Worm (Caenorhabditis elegans) whole organism, late embryonic: ENCODE measurements around the gene aipl-1.

Experiments used
- C08G9.2 ChIP-seq: sonication (generic microtip); optimal IDR thresholded peaks from 2 replicates; lab custom pipeline; 2016; ENCODE audit warnings: mild to moderate bottlenecking, missing genetic modification characterization, moderate library complexity, missing compliant biosample characterization
- K02D7.2 ChIP-seq: sonication (generic microtip); optimal IDR thresholded peaks from 2 replicates; lab custom pipeline; 2017; ENCODE audit warnings: mild to moderate bottlenecking, missing genetic modification characterization, missing compliant biosample characterization
- T23F11.4 ChIP-seq: fragments of 200-800 bp; sonication (Bioruptor generic); optimal IDR thresholded peaks from 2 replicates; lab custom pipeline; 2018; ENCODE audit warnings: mild to moderate bottlenecking, missing genetic modification characterization, missing compliant biosample characterization
- ahr-1 ChIP-seq: sonication (generic microtip); optimal IDR thresholded peaks from 2 replicates; lab custom pipeline; 2016; ENCODE audit warnings: missing genetic modification characterization, missing compliant biosample characterization
- ama-1 ChIP-seq: fragments of 150-350 bp; optimal IDR thresholded peaks from 2 replicates; lab custom pipeline; 2014
- ceh-30 ChIP-seq: fragments of 150-350 bp; optimal IDR thresholded peaks from 2 replicates; lab custom pipeline; 2014; ENCODE audit warnings: missing biosample characterization, missing genetic modification characterization
- ceh-31 ChIP-seq: sonication (generic microtip); optimal IDR thresholded peaks from 2 replicates; lab custom pipeline; 2016; ENCODE audit warnings: missing genetic modification characterization, missing compliant biosample characterization
- ceh-6 ChIP-seq: fragments of 200-800 bp; sonication (Bioruptor generic); optimal IDR thresholded peaks from 2 replicates; lab custom pipeline; 2018; ENCODE audit warnings: mild to moderate bottlenecking, missing genetic modification characterization, missing compliant biosample characterization
- fax-1 ChIP-seq: sonication (generic microtip); optimal IDR thresholded peaks from 2 replicates; lab custom pipeline; 2016; ENCODE audit warnings: missing genotype, missing genetic modification characterization, missing compliant biosample characterization
- fkh-6 ChIP-seq: sonication (generic microtip); optimal IDR thresholded peaks from 2 replicates; lab custom pipeline; 2016; ENCODE audit warnings: missing genetic modification characterization, missing compliant biosample characterization
- hlh-13 ChIP-seq: fragments of 200-800 bp; sonication (Bioruptor generic); optimal IDR thresholded peaks from 2 replicates; lab custom pipeline; 2018; ENCODE audit warnings: mild to moderate bottlenecking, missing genetic modification characterization, missing compliant biosample characterization
- hlh-30 ChIP-seq: sonication (generic microtip); optimal IDR thresholded peaks from 2 replicates; lab custom pipeline; 2017; ENCODE audit warnings: antibody characterized with exemption, missing genetic modification characterization, missing compliant biosample characterization; ENCODE audit not compliant: insufficient read depth
- lin-11 ChIP-seq: fragments of 200-800 bp; sonication (Bioruptor generic); optimal IDR thresholded peaks from 2 replicates; lab custom pipeline; 2018; ENCODE audit warnings: mild to moderate bottlenecking, missing genetic modification characterization, missing compliant biosample characterization
- nfya-1 ChIP-seq: sonication (generic microtip); optimal IDR thresholded peaks from 2 replicates; lab custom pipeline; 2017; ENCODE audit warnings: missing genetic modification characterization, mild to moderate bottlenecking, missing compliant biosample characterization, antibody characterized with exemption, moderate library complexity
- nhr-11 ChIP-seq: fragments of 150-350 bp; optimal IDR thresholded peaks from 2 replicates; lab custom pipeline; 2014; ENCODE audit warnings: missing biosample characterization, missing genetic modification characterization
- odd-2 ChIP-seq: sonication (generic microtip); optimal IDR thresholded peaks from 2 replicates; lab custom pipeline; 2017; ENCODE audit warnings: antibody characterized with exemption, mild to moderate bottlenecking, missing genetic modification characterization, missing compliant biosample characterization
- pag-3 ChIP-seq: sonication (generic microtip); optimal IDR thresholded peaks from 2 replicates; lab custom pipeline; 2016; ENCODE audit warnings: missing compliant biosample characterization, missing genetic modification characterization, borderline replicate concordance
- pax-1 ChIP-seq: fragments of 150-350 bp; optimal IDR thresholded peaks from 2 replicates; lab custom pipeline; 2014; ENCODE audit warnings: missing biosample characterization, missing genetic modification characterization
- pha-4 ChIP-seq: fragments of 150-350 bp; optimal IDR thresholded peaks from 2 replicates; lab custom pipeline; 2018; ENCODE audit warnings: missing biosample characterization, missing genetic modification reagents, missing genetic modification characterization
- pqm-1 ChIP-seq: sonication (generic microtip); optimal IDR thresholded peaks from 2 replicates; lab custom pipeline; 2016; ENCODE audit warnings: missing genetic modification characterization, missing compliant biosample characterization
- unc-55 ChIP-seq: sonication (generic microtip); optimal IDR thresholded peaks from 2 replicates; lab custom pipeline; 2017; ENCODE audit warnings: missing biosample characterization, missing genetic modification reagents, missing genetic modification characterization

Gene aipl-1

ce11 chrV:15085335-15085800, 51.2 kb downstream of the aipl-1 start, which contains the start of the genes ahsa-1 and C01G10.7 (continued):
- TF ChIP-seq pag-3 (tag; lab: Kevin White, UChicago) (no peak), unc-55 (GFP tag; lab: Kevin White, UChicago) (no peak), pqm-1 (tag; lab: Kevin White, UChicago) (peak; percentile 93), ceh-30 (tag; lab: Kevin White, UChicago) (peak; percentile 67), ceh-6 (GFP tag; lab: Kevin White, UChicago) (no peak), K02D7.2 (tag; lab: Kevin White, UChicago) (no peak), odd-2 (no peak), hlh-30 (tag; lab: Kevin White, UChicago) (no peak), fkh-6 (tag; lab: Kevin White, UChicago) (peak; percentile 62), lin-11 (tag; lab: Kevin White, UChicago) (no peak), hlh-13 (peak; percentile 28), nhr-11 (no peak), C08G9.2 (tag; lab: Kevin White, UChicago) (peak; percentile 94), ama-1 (lab: Kevin White, UChicago) (no peak), ceh-31 (tag; lab: Kevin White, UChicago) (peak; percentile 98), T23F11.4 (GFP tag; lab: Kevin White, UChicago) (no peak), pax-1 (tag; lab: Kevin White, UChicago) (peak; percentile 40), nfya-1 (tag; lab: Kevin White, UChicago) (peak; percentile 83), ahr-1 (tag; lab: Kevin White, UChicago) (peak; percentile 48), pha-4 (tag; lab: Kevin White, UChicago) (no peak), fax-1 (tag; lab: Kevin White, UChicago) (peak; percentile 67)
- TF ChIP-seq, all 69 proteins: peak for 40
